Worm (Caenorhabditis elegans) whole organism, L3 larva: ENCODE data around the gene C45G9.2.
"Not testable (repeated sequence)": the region's sequence is repeated elsewhere in the genome, so short reads cannot be mapped to it uniquely, and the experiment has no call there.

Experiments used
- ZK546.5 ChIP-seq: sonication (generic microtip); optimal IDR thresholded peaks from 2 replicates; lab custom pipeline; 2017; ENCODE audit warnings: missing biosample characterization, missing genetic modification characterization
- ama-1 ChIP-seq: fragments of 150-350 bp; optimal IDR thresholded peaks from 2 replicates; lab custom pipeline; 2018
- ceh-16 ChIP-seq: sonication (generic microtip); optimal IDR thresholded peaks from 2 replicates; lab custom pipeline; 2017; ENCODE audit warnings: missing biosample characterization, missing genetic modification characterization
- ceh-82 ChIP-seq: fragments of 150-350 bp; optimal IDR thresholded peaks from 2 replicates; lab custom pipeline; 2014; ENCODE audit warnings: missing biosample characterization, missing genetic modification characterization
- ceh-9 ChIP-seq: sonication (generic microtip); optimal IDR thresholded peaks from 2 replicates; lab custom pipeline; 2018; ENCODE audit warnings: missing biosample characterization, missing genetic modification characterization
- egl-27 ChIP-seq: sonication (generic microtip); optimal IDR thresholded peaks from 4 replicates; lab custom pipeline; 2017; ENCODE audit warnings: missing biosample characterization, missing genetic modification reagents, missing genetic modification characterization
- egl-5 ChIP-seq: fragments of 150-350 bp; optimal IDR thresholded peaks from 2 replicates; lab custom pipeline; 2017; ENCODE audit warnings: missing biosample characterization, missing genetic modification reagents, missing genetic modification characterization, inconsistent platforms
- elt-1 ChIP-seq: fragments of 150-350 bp; optimal IDR thresholded peaks from 2 replicates; lab custom pipeline; 2014; ENCODE audit warnings: missing biosample characterization, missing genetic modification characterization
- elt-2 ChIP-seq: sonication (generic microtip); optimal IDR thresholded peaks from 2 replicates; lab custom pipeline; 2016; ENCODE audit warnings: missing genetic modification reagents, mild to moderate bottlenecking, missing genetic modification characterization, missing compliant biosample characterization
- elt-3 ChIP-seq, 3 experiments: fragments of 150-350 bp in 1 of 3; sonication (generic microtip) in 2 of 3; optimal IDR thresholded peaks; 2 replicates in 2 of 3; 4 replicates in 1 of 3; lab custom pipeline; 2014 to 2017; ENCODE audit warnings: missing biosample characterization in 3 of 3, missing genetic modification characterization in 3 of 3
- eor-1 ChIP-seq, 2 experiments: fragments of 150-350 bp; optimal IDR thresholded peaks; 2 replicates each; lab custom pipeline; 2014 to 2018; ENCODE audit warnings: missing biosample characterization in 2 of 2, missing genetic modification characterization in 2 of 2
- fkh-2 ChIP-seq: fragments of 150-350 bp; optimal IDR thresholded peaks from 2 replicates; lab custom pipeline; 2014; ENCODE audit warnings: missing biosample characterization, missing genetic modification reagents, missing genetic modification characterization
- fos-1 ChIP-seq: fragments of 150-350 bp; optimal IDR thresholded peaks from 2 replicates; lab custom pipeline; 2014; ENCODE audit warnings: missing biosample characterization, missing genetic modification characterization
- hmg-11 ChIP-seq: sonication (generic microtip); optimal IDR thresholded peaks from 2 replicates; lab custom pipeline; 2016; ENCODE audit warnings: missing genetic modification characterization, missing compliant biosample characterization
- jun-1 ChIP-seq: fragments of 150-350 bp; optimal IDR thresholded peaks from 2 replicates; lab custom pipeline; 2014; ENCODE audit warnings: missing biosample characterization, missing genetic modification reagents, missing genetic modification characterization
- lin-15B ChIP-seq: fragments of 150-350 bp; optimal IDR thresholded peaks from 2 replicates; lab custom pipeline; 2014; ENCODE audit warnings: missing biosample characterization, missing genetic modification characterization
- lin-39 ChIP-seq: fragments of 150-350 bp; optimal IDR thresholded peaks from 2 replicates; lab custom pipeline; 2018; ENCODE audit warnings: missing biosample characterization, missing genetic modification reagents, missing genetic modification characterization
- mdl-1 ChIP-seq: fragments of 150-350 bp; optimal IDR thresholded peaks from 2 replicates; lab custom pipeline; 2014; ENCODE audit warnings: missing biosample characterization, missing genetic modification characterization
- mml-1 ChIP-seq: fragments of 150-350 bp; sonication (generic microtip); optimal IDR thresholded peaks from 3 replicates; lab custom pipeline; 2014; ENCODE audit warnings: missing biosample characterization, missing genetic modification characterization
- nfya-1 ChIP-seq: sonication (generic microtip); optimal IDR thresholded peaks from 2 replicates; lab custom pipeline; 2017; ENCODE audit warnings: missing genetic modification characterization, mild to moderate bottlenecking, missing compliant biosample characterization, antibody characterized with exemption, moderate library complexity; ENCODE audit not compliant: insufficient read depth
- nhr-12 ChIP-seq: fragments of 150-350 bp; optimal IDR thresholded peaks from 2 replicates; lab custom pipeline; 2014; ENCODE audit warnings: missing biosample characterization, missing genetic modification characterization
- nhr-23 ChIP-seq: fragments of 150-350 bp; optimal IDR thresholded peaks from 2 replicates; lab custom pipeline; 2014; ENCODE audit warnings: missing biosample characterization, missing genetic modification reagents, missing genetic modification characterization
- nhr-237 ChIP-seq: fragments of 150-350 bp; optimal IDR thresholded peaks from 2 replicates; lab custom pipeline; 2014; ENCODE audit warnings: missing biosample characterization, missing genetic modification characterization
- nhr-25 ChIP-seq: sonication (generic microtip); optimal IDR thresholded peaks from 2 replicates; lab custom pipeline; 2017; ENCODE audit warnings: missing biosample characterization, missing genetic modification characterization
- nhr-67 ChIP-seq: fragments of 150-350 bp; optimal IDR thresholded peaks from 2 replicates; lab custom pipeline; 2014; ENCODE audit warnings: missing biosample characterization, missing genetic modification characterization
- nhr-77 ChIP-seq: fragments of 150-350 bp; optimal IDR thresholded peaks from 2 replicates; lab custom pipeline; 2014; ENCODE audit warnings: missing biosample characterization, missing genetic modification characterization
- pha-4 ChIP-seq: fragments of 150-350 bp; optimal IDR thresholded peaks from 2 replicates; lab custom pipeline; 2014; ENCODE audit warnings: missing biosample characterization, missing genetic modification reagents, missing genetic modification characterization
- pqm-1 ChIP-seq: fragments of 150-350 bp; optimal IDR thresholded peaks from 2 replicates; lab custom pipeline; 2017; ENCODE audit warnings: missing biosample characterization, missing genetic modification characterization, inconsistent platforms
- skn-1 ChIP-seq: fragments of 150-350 bp; optimal IDR thresholded peaks from 2 replicates; lab custom pipeline; 2014; ENCODE audit warnings: missing biosample characterization, missing genetic modification characterization
- snpc-4 ChIP-seq: fragments of 150-350 bp; optimal IDR thresholded peaks from 2 replicates; lab custom pipeline; 2014; ENCODE audit warnings: missing biosample characterization, missing genetic modification characterization
- tbx-2 ChIP-seq: sonication (generic microtip); optimal IDR thresholded peaks from 2 replicates; lab custom pipeline; 2016; ENCODE audit warnings: mild to moderate bottlenecking, missing genetic modification characterization, missing compliant biosample characterization
- unc-39 ChIP-seq: sonication (generic microtip); optimal IDR thresholded peaks from 4 replicates; lab custom pipeline; 2017; ENCODE audit warnings: missing biosample characterization, missing genetic modification characterization
- unc-62 ChIP-seq: fragments of 150-350 bp; sonication (generic microtip); optimal IDR thresholded peaks from 4 replicates; lab custom pipeline; 2014; ENCODE audit warnings: missing biosample characterization, missing genetic modification reagents, missing genetic modification characterization
- zag-1 ChIP-seq: fragments of 150-350 bp; optimal IDR thresholded peaks from 2 replicates; lab custom pipeline; 2014; ENCODE audit warnings: missing biosample characterization, missing genetic modification characterization
- ztf-4 ChIP-seq: fragments of 150-350 bp; optimal IDR thresholded peaks from 2 replicates; lab custom pipeline; 2014; ENCODE audit warnings: missing biosample characterization, missing genetic modification characterization

Gene C45G9.2

ce11 chrIII:5047740-5048139 lies 21.1 kb upstream of the C45G9.2 start, which contains the start of gene C45G9.5:
C45G9.5 (plus strand) TSS chrIII:5048117.
- TF ChIP-seq ztf-4 (tag; lab: Kevin White, UChicago) (no peak), elt-1 (tag; lab: Kevin White, UChicago) (no peak), nhr-67 (tag; lab: Kevin White, UChicago) (no peak), egl-27 (tag; lab: Kevin White, UChicago) (no peak), unc-39 (tag; lab: Kevin White, UChicago) (no peak), ceh-16 (tag; lab: Kevin White, UChicago) (no peak), jun-1 (tag; lab: Kevin White, UChicago) (no peak), pha-4 (tag; lab: Kevin White, UChicago) (no peak), elt-3 (tag; optimal IDR thresholded peaks at IDR 0.05; lab: Kevin White, UChicago) (no peak), hmg-11 (tag; lab: Kevin White, UChicago) (no peak)

ce11 chrIII:5051949-5052348 lies 16.9 kb upstream of the C45G9.2 start, which contains the start of gene C45G9.15:
C45G9.15 (minus strand) TSS chrIII:5052049.
- TF ChIP-seq elt-2 (tag; lab: Kevin White, UChicago) (no peak), tbx-2 (tag; lab: Kevin White, UChicago) (no peak), nhr-67 (tag; lab: Kevin White, UChicago) (no peak)

- TF ChIP-seq nhr-23: no peak
- no peak for TF ChIP-seq ceh-9 (tag; lab: Kevin White, UChicago)
- no peak for TF ChIP-seq ZK546.5
- TF ChIP-seq snpc-4 (tag; lab: Kevin White, UChicago): no peak
- no peak for TF ChIP-seq elt-2 (tag; lab: Kevin White, UChicago)
- no peak for TF ChIP-seq lin-39 (tag; lab: Kevin White, UChicago)
- no peak for TF ChIP-seq ceh-82 (tag; lab: Kevin White, UChicago)
- TF ChIP-seq mdl-1 (tag; lab: Kevin White, UChicago): no peak
Measured at ce11 chrIII:5053541-5053940, 15.3 kb upstream of the C45G9.2 start, which contains the start of gene C45G9.8. C45G9.8 (minus strand) TSS chrIII:5053641.

- TF ChIP-seq fos-1; mdl-1 (tag; lab: Kevin White, UChicago); pqm-1 (tag; lab: Kevin White, UChicago): not testable (repeated sequence)
Measured at ce11 chrIII:5055709-5056108, 13.2 kb upstream of the C45G9.2 start, which contains the start of gene C45G9.9. C45G9.9 (minus strand) TSS chrIII:5055809.

- TF ChIP-seq nhr-77 (tag; lab: Kevin White, UChicago) (no peak), snpc-4 (tag; lab: Kevin White, UChicago) (no peak)
Measured at ce11 chrIII:5061798-5062197, 7.1 kb upstream of the C45G9.2 start, which contains the start of gene C45G9.10. C45G9.10 (minus strand) TSS chrIII:5061898.

- TF ChIP-seq unc-39 (tag; lab: Kevin White, UChicago); egl-5; nhr-67 (tag; lab: Kevin White, UChicago): not testable (repeated sequence)
- TF ChIP-seq, all 47 proteins: peak for 0; not testable (repeated sequence) for 47
Measured at ce11 chrIII:5062406-5062805, 6.5 kb upstream of the C45G9.2 start, which contains the start of gene C45G9.4. C45G9.4 (plus strand) TSS chrIII:5062706.

ce11 chrIII:5071509-5071908 lies 2.6 kb downstream of the C45G9.2 start, which contains the start of gene C45G9.12:
C45G9.12 (minus strand) TSS chrIII:5071609.
- no peak for TF ChIP-seq elt-1 (tag; lab: Kevin White, UChicago)
- no peak for TF ChIP-seq jun-1 (tag; lab: Kevin White, UChicago)
- TF ChIP-seq nhr-23: no peak
- TF ChIP-seq mml-1 (tag; lab: Kevin White, UChicago): no peak
- TF ChIP-seq nhr-12 (tag; lab: Kevin White, UChicago): no peak
- no peak for TF ChIP-seq ama-1 (lab: Kevin White, UChicago)
- TF ChIP-seq skn-1 (tag; lab: Kevin White, UChicago): no peak
- no peak for TF ChIP-seq zag-1 (tag; lab: Kevin White, UChicago)
- no peak for TF ChIP-seq eor-1 (tag; optimal IDR thresholded peaks at IDR 0.05; lab: Kevin White, UChicago)
- TF ChIP-seq lin-15B (tag; lab: Kevin White, UChicago): no peak
- no peak for TF ChIP-seq fos-1
- TF ChIP-seq unc-62 (GFP tag; lab: Kevin White, UChicago): no peak
- no peak for TF ChIP-seq nhr-25
- no peak for TF ChIP-seq nfya-1 (tag; lab: Kevin White, UChicago)
- no peak for TF ChIP-seq nhr-77 (tag; lab: Kevin White, UChicago)
- TF ChIP-seq fkh-2: no peak
- TF ChIP-seq nhr-237 (tag; lab: Kevin White, UChicago): no peak
